Fruit fly (Drosophila melanogaster): ENCODE data around the gene Alp12.

DNA sequence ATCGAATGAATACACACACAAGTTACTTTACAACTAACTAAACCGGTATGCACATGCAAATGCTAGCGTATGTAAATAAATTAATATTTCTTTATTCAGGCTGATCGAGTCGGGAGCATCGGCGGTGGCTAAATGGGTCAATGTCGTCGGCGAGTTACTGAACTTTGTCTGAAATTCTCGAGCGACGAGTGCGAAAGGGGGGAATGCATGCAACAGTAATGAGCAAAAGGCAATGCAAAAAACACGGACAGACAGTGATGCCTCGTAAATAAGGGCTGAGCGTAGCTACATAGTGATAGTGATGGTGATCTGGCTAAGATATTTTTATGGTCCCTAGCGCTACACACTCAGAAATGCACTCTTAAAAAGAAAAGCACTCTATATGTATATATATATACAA lies 16.9 kb downstream of the Alp12 start:
- no peak for TF ChIP-seq lola (GFP tag; optimal IDR thresholded peaks at IDR 0.05)
- no peak for TF ChIP-seq Oli (tag; optimal IDR thresholded peaks at IDR 0.05)
- TF ChIP-seq CG17186 (GFP tag; optimal IDR thresholded peaks at IDR 0.05) = no peak
- no peak for TF ChIP-seq ERR (GFP tag; optimal IDR thresholded peaks at IDR 0.05)
- no peak for TF ChIP-seq CG14965 (GFP tag; optimal IDR thresholded peaks at IDR 0.05; ENCODE audit: borderline replicate concordance)
- TF ChIP-seq Rfx (GFP tag; IDR thresholded peaks at IDR 0.05) = no peak
- TF ChIP-seq sim (GFP tag; IDR thresholded peaks at IDR 0.05) = no peak
- TF ChIP-seq Hr78 (GFP tag; optimal IDR thresholded peaks at IDR 0.05) = no peak
- no peak for TF ChIP-seq pfk (GFP tag; optimal IDR thresholded peaks at IDR 0.05)
- no peak for TF ChIP-seq CG17612 (GFP tag; IDR thresholded peaks at IDR 0.05)
- no peak for TF ChIP-seq CG5953 (GFP tag; IDR thresholded peaks at IDR 0.05)
- no peak for TF ChIP-seq CG13287 (GFP tag; IDR thresholded peaks at IDR 0.05; ENCODE audit: partially characterized antibody)

All from whole organism, embryonic.